Worm (Caenorhabditis elegans) whole organism, young adult: ENCODE measurements around the gene B0228.7.

Experiments used
- C06A6.2 ChIP-seq: fragments of 200-800 bp; sonication (Bioruptor generic); conservative IDR thresholded peaks from 2 replicates; pipeline ENCODE4 v1.3.6; 2022; ENCODE audit warnings: missing genetic modification characterization, missing compliant biosample characterization
- F22D6.2 ChIP-seq: sonication (generic microtip); optimal IDR thresholded peaks from 2 replicates; lab custom pipeline; 2016; ENCODE audit warnings: mild to moderate bottlenecking, missing genetic modification characterization, missing compliant biosample characterization
- F37B4.10 ChIP-seq: fragments of 200-800 bp; sonication (Bioruptor generic); IDR thresholded peaks from 2 replicates; pipeline ENCODE4 v1.3.6; 2022; ENCODE audit warnings: missing genetic modification characterization, missing compliant biosample characterization
- F57A8.1 ChIP-seq: fragments of 200-800 bp; sonication (Bioruptor generic); optimal IDR thresholded peaks from 2 replicates; lab custom pipeline; 2018; ENCODE audit warnings: mild to moderate bottlenecking, missing genetic modification characterization, moderate library complexity, missing compliant biosample characterization
- T07F8.4 ChIP-seq: sonication (generic microtip); optimal IDR thresholded peaks from 2 replicates; lab custom pipeline; 2016; ENCODE audit warnings: mild to moderate bottlenecking, missing genetic modification characterization, moderate library complexity, missing compliant biosample characterization
- T26A5.8 ChIP-seq: sonication (generic microtip); optimal IDR thresholded peaks from 2 replicates; lab custom pipeline; 2016; ENCODE audit warnings: missing genetic modification characterization, missing compliant biosample characterization
- Y53G8AR.9 ChIP-seq: fragments of 200-800 bp; sonication (Bioruptor generic); conservative IDR thresholded peaks from 2 replicates; pipeline ENCODE4 v1.3.6; 2022; ENCODE audit warnings: missing genetic modification reagents, missing genetic modification characterization, missing compliant biosample characterization
- Y67H2A.10 ChIP-seq: fragments of 200-800 bp; sonication (Bioruptor generic); conservative IDR thresholded peaks from 2 replicates; pipeline ENCODE4 v1.3.6; 2022; ENCODE audit warnings: missing genetic modification reagents, missing genetic modification characterization, missing compliant biosample characterization
- Y79H2A.3 ChIP-seq: fragments of 200-800 bp; sonication (Bioruptor generic); conservative IDR thresholded peaks from 2 replicates; pipeline ENCODE4 v1.3.6; 2022; ENCODE audit warnings: missing genetic modification reagents, missing genetic modification characterization, missing compliant biosample characterization
- Y95B8A.8 ChIP-seq: fragments of 200-800 bp; sonication (Bioruptor generic); IDR thresholded peaks from 2 replicates; pipeline ENCODE4 v1.3.6; 2022; ENCODE audit warnings: missing genetic modification reagents, missing genetic modification characterization, missing compliant biosample characterization
- ama-1 ChIP-seq, 3 experiments: fragments of 150-350 bp in 1 of 3; sonication (generic microtip) in 2 of 3; optimal IDR thresholded peaks; 2 replicates each; lab custom pipeline; 2014 to 2018; ENCODE audit warnings: missing biosample characterization in 2 of 3, missing genetic modification characterization in 2 of 3, missing genetic modification reagents in 2 of 3
- aptf-3 ChIP-seq: fragments of 200-800 bp; sonication (Bioruptor generic); IDR thresholded peaks from 2 replicates; pipeline ENCODE4 v1.3.6; 2022; ENCODE audit warnings: missing genetic modification characterization, missing compliant biosample characterization
- cebp-2 ChIP-seq: fragments of 200-800 bp; sonication (Bioruptor generic); IDR thresholded peaks from 2 replicates; pipeline ENCODE4 v1.3.6; 2022; ENCODE audit warnings: missing genetic modification characterization, missing compliant biosample characterization
- ceh-40 ChIP-seq: fragments of 200-800 bp; sonication (Bioruptor generic); IDR thresholded peaks from 2 replicates; pipeline ENCODE4 v1.3.6; 2022; ENCODE audit warnings: missing genetic modification characterization, missing compliant biosample characterization
- chd-7 ChIP-seq: sonication (generic microtip); optimal IDR thresholded peaks from 2 replicates; lab custom pipeline; 2016; ENCODE audit warnings: mild to moderate bottlenecking, missing genetic modification characterization, moderate library complexity, missing compliant biosample characterization
- die-1 ChIP-seq: sonication (generic microtip); optimal IDR thresholded peaks from 2 replicates; lab custom pipeline; 2016; ENCODE audit warnings: missing genotype, mild to moderate bottlenecking, missing genetic modification characterization, missing compliant biosample characterization
- efl-1 ChIP-seq: fragments of 150-350 bp; optimal IDR thresholded peaks from 2 replicates; lab custom pipeline; 2014; ENCODE audit warnings: missing biosample characterization, missing genetic modification reagents, missing genetic modification characterization
- egl-18 ChIP-seq: fragments of 200-800 bp; sonication (Bioruptor generic); IDR thresholded peaks from 2 replicates; pipeline ENCODE4 v1.3.6; 2022; ENCODE audit warnings: missing genetic modification reagents, missing genetic modification characterization, missing compliant biosample characterization
- egl-44 ChIP-seq: fragments of 200-800 bp; sonication (Bioruptor generic); IDR thresholded peaks from 2 replicates; pipeline ENCODE4 v1.3.6; 2022; ENCODE audit warnings: missing genetic modification reagents, missing genetic modification characterization, missing compliant biosample characterization
- hmg-1.2 ChIP-seq: fragments of 200-800 bp; sonication (Bioruptor generic); IDR thresholded peaks from 2 replicates; pipeline ENCODE4 v1.3.6; 2022; ENCODE audit warnings: missing genetic modification reagents, missing genetic modification characterization, missing compliant biosample characterization
- hrde-1 ChIP-seq: sonication (generic microtip); optimal IDR thresholded peaks from 2 replicates; lab custom pipeline; 2016; ENCODE audit warnings: missing genetic modification characterization, mild to moderate bottlenecking, missing compliant biosample characterization, moderate library complexity, missing genotype, missing genetic modification reagents, borderline replicate concordance
- lag-1 ChIP-seq: fragments of 200-800 bp; sonication (Bioruptor generic); IDR thresholded peaks from 2 replicates; pipeline ENCODE4 v1.3.6; 2022; ENCODE audit warnings: missing genetic modification reagents, missing genetic modification characterization, missing compliant biosample characterization
- let-607 ChIP-seq, 2 experiments: fragments of 200-800 bp in 1 of 2; sonication (Bioruptor generic) in 1 of 2; sonication (generic microtip) in 1 of 2; optimal IDR thresholded peaks; 2 replicates each; lab custom pipeline; 2016 to 2018; ENCODE audit warnings: mild to moderate bottlenecking in 2 of 2, missing compliant biosample characterization in 2 of 2, missing genetic modification characterization in 2 of 2, moderate library complexity in 2 of 2, missing genotype in 1 of 2
- lin-26 ChIP-seq: fragments of 200-800 bp; sonication (Bioruptor generic); IDR thresholded peaks from 2 replicates; pipeline ENCODE4 v1.3.6; 2022; ENCODE audit warnings: missing genetic modification reagents, missing genetic modification characterization, missing compliant biosample characterization
- lin-40 ChIP-seq: sonication (generic microtip); optimal IDR thresholded peaks from 2 replicates; lab custom pipeline; 2016; ENCODE audit warnings: missing genetic modification characterization, mild to moderate bottlenecking, missing compliant biosample characterization, missing genotype, missing genetic modification reagents
- lin-54 ChIP-seq: fragments of 200-800 bp; sonication (Bioruptor generic); optimal IDR thresholded peaks from 2 replicates; lab custom pipeline; 2018; ENCODE audit warnings: mild to moderate bottlenecking, missing genetic modification characterization, missing compliant biosample characterization
- madf-10 ChIP-seq: sonication (generic microtip); optimal IDR thresholded peaks from 2 replicates; lab custom pipeline; 2016; ENCODE audit warnings: mild to moderate bottlenecking, missing genetic modification characterization, missing compliant biosample characterization
- mxl-1 ChIP-seq: sonication (generic microtip); optimal IDR thresholded peaks from 2 replicates; lab custom pipeline; 2016; ENCODE audit warnings: missing genetic modification characterization, missing compliant biosample characterization
- nfya-2 ChIP-seq: fragments of 200-800 bp; sonication (Bioruptor generic); IDR thresholded peaks from 2 replicates; pipeline ENCODE4 v1.3.6; 2022; ENCODE audit warnings: missing genetic modification reagents, missing genetic modification characterization, missing compliant biosample characterization
- nhr-120 ChIP-seq: fragments of 200-800 bp; sonication (Bioruptor generic); IDR thresholded peaks from 2 replicates; pipeline ENCODE4 v1.3.6; 2022; ENCODE audit warnings: missing genetic modification characterization, missing compliant biosample characterization
- nhr-27 ChIP-seq: fragments of 200-800 bp; sonication (Bioruptor generic); optimal IDR thresholded peaks from 2 replicates; lab custom pipeline; 2018; ENCODE audit warnings: mild to moderate bottlenecking, missing genetic modification characterization, moderate library complexity, missing compliant biosample characterization
- nhr-80 ChIP-seq: sonication (generic microtip); optimal IDR thresholded peaks from 2 replicates; lab custom pipeline; 2016; ENCODE audit warnings: missing genetic modification characterization, missing compliant biosample characterization
- pbrm-1 ChIP-seq: fragments of 200-800 bp; sonication (Bioruptor generic); IDR thresholded peaks from 2 replicates; pipeline ENCODE4 v1.3.6; 2022; ENCODE audit warnings: missing genetic modification reagents, missing genetic modification characterization, missing compliant biosample characterization
- pha-4 ChIP-seq: fragments of 150-350 bp; sonication (generic microtip); optimal IDR thresholded peaks from 2 replicates; lab custom pipeline; 2014; ENCODE audit warnings: missing biosample characterization, missing genetic modification reagents, missing genetic modification characterization
- rcor-1 ChIP-seq: fragments of 200-800 bp; sonication (Bioruptor generic); IDR thresholded peaks from 2 replicates; pipeline ENCODE4 v1.3.6; 2022; ENCODE audit warnings: missing genetic modification reagents, missing genetic modification characterization, missing compliant biosample characterization
- rec-8 ChIP-seq, 2 experiments: sonication (generic microtip); optimal IDR thresholded peaks; 2 replicates each; lab custom pipeline; 2016; ENCODE audit warnings: mild to moderate bottlenecking in 2 of 2, missing genetic modification characterization in 2 of 2, missing genetic modification reagents in 2 of 2, missing genotype in 2 of 2, missing biosample characterization in 1 of 2, missing compliant biosample characterization in 1 of 2, moderate library complexity in 1 of 2
- rpc-1 ChIP-seq, 2 experiments: fragments of 150-350 bp in 1 of 2; sonication (generic microtip) in 1 of 2; optimal IDR thresholded peaks; 2 replicates each; lab custom pipeline; 2014 to 2018; ENCODE audit warnings: missing biosample characterization in 1 of 2, missing genetic modification characterization in 1 of 2, missing genetic modification reagents in 1 of 2, missing genotype in 1 of 2
- sdz-38 ChIP-seq: sonication (generic microtip); optimal IDR thresholded peaks from 2 replicates; lab custom pipeline; 2016; ENCODE audit warnings: missing genotype, missing genetic modification characterization, missing compliant biosample characterization
- sea-2 ChIP-seq: fragments of 200-800 bp; sonication (Bioruptor generic); IDR thresholded peaks from 2 replicates; pipeline ENCODE4 v1.3.6; 2022; ENCODE audit warnings: missing genetic modification characterization, missing compliant biosample characterization
- snpc-1.3 ChIP-seq: sonication (generic microtip); optimal IDR thresholded peaks from 2 replicates; lab custom pipeline; 2017; ENCODE audit warnings: missing genetic modification characterization, mild to moderate bottlenecking, missing compliant biosample characterization, antibody characterized with exemption, moderate library complexity, missing genotype, missing genetic modification reagents; ENCODE audit not compliant: insufficient read depth
- sptf-2 ChIP-seq: fragments of 200-800 bp; sonication (Bioruptor generic); optimal IDR thresholded peaks from 2 replicates; lab custom pipeline; 2018; ENCODE audit warnings: mild to moderate bottlenecking, missing genetic modification characterization, missing compliant biosample characterization
- tbx-9 ChIP-seq: sonication (generic microtip); optimal IDR thresholded peaks from 2 replicates; lab custom pipeline; 2016; ENCODE audit warnings: borderline replicate concordance, missing genetic modification characterization, inconsistent platforms, missing compliant biosample characterization
- unc-62 ChIP-seq: fragments of 150-350 bp; optimal IDR thresholded peaks from 2 replicates; lab custom pipeline; 2014; ENCODE audit warnings: missing biosample characterization, missing genetic modification reagents, missing genetic modification characterization
- ztf-25 ChIP-seq: fragments of 200-800 bp; sonication (Bioruptor generic); IDR thresholded peaks from 2 replicates; pipeline ENCODE4 v1.3.6; 2022; ENCODE audit warnings: missing genetic modification reagents, missing genetic modification characterization, missing compliant biosample characterization
- ztf-26 ChIP-seq: sonication (generic microtip); optimal IDR thresholded peaks from 2 replicates; lab custom pipeline; 2017; ENCODE audit warnings: missing genetic modification characterization, missing compliant biosample characterization
- ztf-28 ChIP-seq: fragments of 200-800 bp; sonication (Bioruptor generic); IDR thresholded peaks from 2 replicates; pipeline ENCODE4 v1.3.6; 2022; ENCODE audit warnings: missing genetic modification reagents, missing genetic modification characterization, missing compliant biosample characterization
- ztf-3 ChIP-seq: fragments of 200-800 bp; sonication (Bioruptor generic); optimal IDR thresholded peaks from 2 replicates; lab custom pipeline; 2018; ENCODE audit warnings: mild to moderate bottlenecking, missing genetic modification characterization, missing compliant biosample characterization
- ztf-6 ChIP-seq: fragments of 200-800 bp; sonication (Bioruptor generic); IDR thresholded peaks from 2 replicates; pipeline ENCODE4 v1.3.6; 2022; ENCODE audit warnings: missing genetic modification reagents, missing genetic modification characterization, missing compliant biosample characterization

Gene B0228.7

ce11 chrII:7758397-7759135 is at the start of gene B0228.7 (continued):
- TF ChIP-seq lag-1 (GFP tag; lab: Robert Waterston, UW) (no peak), sptf-2 (no peak), T26A5.8 (tag; lab: Kevin White, UChicago) (no peak), T07F8.4 (tag; lab: Kevin White, UChicago) (no peak), madf-10 (no peak), Y67H2A.10 (GFP tag; lab: Robert Waterston, UW) (no peak), unc-62 (no peak), sea-2 (GFP tag; lab: Robert Waterston, UW) (no peak), F22D6.2 (tag; lab: Kevin White, UChicago) (no peak), chd-7 (tag; lab: Kevin White, UChicago) (no peak), ama-1 (optimal IDR thresholded peaks at IDR 0.05; lab: Kevin White, UChicago) (no peak), ama-1 (GFP tag; optimal IDR thresholded peaks at IDR 0.05; lab: Kevin White, UChicago) (no peak), ztf-25 (GFP tag; lab: Robert Waterston, UW) (no peak), lin-26 (no peak), Y53G8AR.9 (GFP tag; lab: Robert Waterston, UW) (no peak), C06A6.2 (no peak), rec-8 (tag; optimal IDR thresholded peaks at IDR 0.05; lab: Kevin White, UChicago) (no peak), efl-1 (GFP tag; lab: Kevin White, UChicago) (peak; percentile 69), lin-54 (GFP tag; lab: Kevin White, UChicago) (no peak), ztf-28 (GFP tag; lab: Robert Waterston, UW) (no peak), tbx-9 (no peak), pbrm-1 (GFP tag; lab: Robert Waterston, UW) (no peak), nhr-27 (tag; lab: Kevin White, UChicago) (no peak), ztf-3 (no peak), F57A8.1 (GFP tag; lab: Kevin White, UChicago) (no peak), cebp-2 (GFP tag; lab: Robert Waterston, UW) (no peak), Y95B8A.8 (GFP tag; lab: Robert Waterston, UW) (no peak), F37B4.10 (GFP tag; lab: Robert Waterston, UW) (no peak), snpc-1.3 (tag; lab: Kevin White, UChicago) (peak; percentile 53), lin-40 (tag; lab: Kevin White, UChicago) (no peak), ceh-40 (GFP tag; lab: Robert Waterston, UW) (no peak), nhr-120 (GFP tag; lab: Robert Waterston, UW) (no peak), sdz-38 (tag; lab: Kevin White, UChicago) (no peak), egl-18 (GFP tag; lab: Robert Waterston, UW) (no peak), hrde-1 (tag; lab: Kevin White, UChicago) (no peak), ztf-6 (GFP tag; lab: Robert Waterston, UW) (no peak), die-1 (tag; lab: Kevin White, UChicago) (no peak), egl-44 (no peak), hmg-1.2 (no peak), pha-4 (no peak), mxl-1 (tag; lab: Kevin White, UChicago) (no peak), rcor-1 (no peak), ztf-26 (tag; lab: Kevin White, UChicago) (no peak), aptf-3 (GFP tag; lab: Robert Waterston, UW) (no peak), nfya-2 (GFP tag; lab: Robert Waterston, UW) (no peak), Y79H2A.3 (GFP tag; lab: Robert Waterston, UW) (no peak), nhr-80 (tag; lab: Kevin White, UChicago) (peak; percentile 55), let-607 (tag; optimal IDR thresholded peaks at IDR 0.05; lab: Kevin White, UChicago) (no peak), rpc-1 (optimal IDR thresholded peaks at IDR 0.05; lab: Kevin White, UChicago) (no peak), rpc-1 (tag; optimal IDR thresholded peaks at IDR 0.05; lab: Kevin White, UChicago) (no peak)
